Fruit fly (Drosophila melanogaster) whole organism, embryonic: ENCODE results near the gene CG16956.

Experiments
- CG10366 ChIP-seq: fragments of 200-800 bp; sonication (Bioruptor generic); IDR thresholded peaks from 2 replicates; pipeline ENCODE4 v1.3.6; 2022; ENCODE audit warnings: missing biosample characterization, missing genetic modification characterization
- CG10979 ChIP-seq: fragments of 200-800 bp; sonication (Bioruptor generic); optimal IDR thresholded peaks from 2 replicates; lab custom pipeline; 2018; ENCODE audit warnings: missing biosample characterization, mild to moderate bottlenecking, missing genetic modification characterization, moderate library complexity
- CG11723 ChIP-seq: fragments of 200-800 bp; sonication (Bioruptor generic); optimal IDR thresholded peaks from 2 replicates; lab custom pipeline; 2017; ENCODE audit warnings: missing biosample characterization, mild to moderate bottlenecking, missing genetic modification characterization
- CG12071 ChIP-seq: fragments of 200-800 bp; sonication (Bioruptor generic); optimal IDR thresholded peaks from 3 replicates; lab custom pipeline; 2018; ENCODE audit warnings: missing biosample characterization, mild to moderate bottlenecking, missing genetic modification characterization
- CG12155 ChIP-seq: fragments of 200-800 bp; sonication (Bioruptor generic); optimal IDR thresholded peaks from 3 replicates; lab custom pipeline; 2016; ENCODE audit warnings: missing biosample characterization, missing genetic modification characterization
- CG12299 ChIP-seq: fragments of 200-800 bp; sonication (Bioruptor generic); optimal IDR thresholded peaks from 2 replicates; lab custom pipeline; 2018; ENCODE audit warnings: missing biosample characterization, mild to moderate bottlenecking, missing genetic modification characterization
- CG13296 ChIP-seq: fragments of 200-800 bp; sonication (Bioruptor generic); optimal IDR thresholded peaks from 3 replicates; lab custom pipeline; 2018; ENCODE audit warnings: missing biosample characterization, mild to moderate bottlenecking, missing genetic modification characterization
- CG13775 ChIP-seq: fragments of 200-800 bp; sonication (Bioruptor generic); optimal IDR thresholded peaks from 3 replicates; lab custom pipeline; 2017; ENCODE audit warnings: missing biosample characterization, mild to moderate bottlenecking, missing genetic modification characterization
- CG18764 ChIP-seq: fragments of 200-800 bp; sonication (Bioruptor generic); optimal IDR thresholded peaks from 3 replicates; lab custom pipeline; 2016; ENCODE audit warnings: missing biosample characterization, missing genetic modification characterization
- CG2712 ChIP-seq: fragments of 200-800 bp; optimal IDR thresholded peaks from 3 replicates; lab custom pipeline; 2019; ENCODE audit warnings: missing biosample characterization, mild to moderate bottlenecking, missing genetic modification characterization, moderate library complexity
- CG31441 ChIP-seq: fragments of 200-800 bp; sonication (Bioruptor generic); IDR thresholded peaks from 2 replicates; pipeline ENCODE4 v1.3.6; 2022; ENCODE audit warnings: missing biosample characterization, missing genetic modification characterization
- CG34224 ChIP-seq: fragments of 200-800 bp; sonication (Bioruptor generic); IDR thresholded peaks from 3 replicates; pipeline ENCODE4 v1.3.6; 2022; ENCODE audit warnings: missing biosample characterization, missing genetic modification characterization; ENCODE audit not compliant: partially characterized antibody
- CG3726 ChIP-seq: fragments of 200-800 bp; sonication (Bioruptor generic); IDR thresholded peaks from 3 replicates; pipeline ENCODE4, ENCODE4 v1.3.6; 2022; ENCODE audit warnings: missing biosample characterization, missing genetic modification characterization
- CG43689 ChIP-seq: fragments of 200-800 bp; sonication (Bioruptor generic); IDR thresholded peaks from 2 replicates; pipeline ENCODE4 v1.3.6; 2022; ENCODE audit warnings: missing biosample characterization, missing genetic modification characterization
- CG4707 ChIP-seq: fragments of 200-800 bp; sonication (Bioruptor generic); optimal IDR thresholded peaks from 2 replicates; lab custom pipeline; 2018; ENCODE audit warnings: missing biosample characterization, mild to moderate bottlenecking, missing genetic modification characterization, moderate library complexity
- CG4730 ChIP-seq: fragments of 200-800 bp; sonication (Bioruptor generic); IDR thresholded peaks from 2 replicates; pipeline ENCODE4 v1.3.6; 2022; ENCODE audit warnings: missing biosample characterization, missing genetic modification characterization
- CG5245 ChIP-seq: fragments of 200-800 bp; sonication (Bioruptor generic); optimal IDR thresholded peaks from 3 replicates; lab custom pipeline; 2016; ENCODE audit warnings: missing biosample characterization, missing genetic modification characterization
- CG5953 ChIP-seq: fragments of 200-800 bp; sonication (Bioruptor generic); IDR thresholded peaks from 2 replicates; pipeline ENCODE4 v1.3.6; 2022; ENCODE audit warnings: missing biosample characterization, missing genetic modification characterization
- CG7963 ChIP-seq: fragments of 200-800 bp; sonication (Bioruptor generic); IDR thresholded peaks from 3 replicates; pipeline ENCODE4 v1.3.6; 2022; ENCODE audit warnings: missing biosample characterization, missing genetic modification characterization; ENCODE audit not compliant: partially characterized antibody
- CG8765 ChIP-seq: fragments of 200-800 bp; sonication (Bioruptor generic); IDR thresholded peaks from 2 replicates; pipeline ENCODE4 v1.3.6; 2022; ENCODE audit warnings: missing biosample characterization, missing genetic modification characterization
- CG9817 ChIP-seq: fragments of 200-800 bp; sonication (Bioruptor generic); optimal IDR thresholded peaks from 2 replicates; lab custom pipeline; 2018; ENCODE audit warnings: missing biosample characterization, mild to moderate bottlenecking, missing genetic modification characterization, moderate library complexity
- CoRest ChIP-seq: fragments of 200-800 bp; sonication (Bioruptor generic); optimal IDR thresholded peaks from 3 replicates; lab custom pipeline; 2018; ENCODE audit warnings: missing biosample characterization, mild to moderate bottlenecking, missing genetic modification characterization, moderate library complexity
- Dip3 ChIP-seq: fragments of 200-800 bp; sonication (Bioruptor generic); optimal IDR thresholded peaks from 3 replicates; lab custom pipeline; 2016; ENCODE audit warnings: missing biosample characterization, missing genetic modification characterization
- Dll ChIP-seq: fragments of 200-800 bp; sonication (Bioruptor generic); IDR thresholded peaks from 4 replicates; pipeline ENCODE4 v1.3.6; 2022; ENCODE audit warnings: missing biosample characterization, missing genetic modification characterization; ENCODE audit not compliant: partially characterized antibody
- Elba2 ChIP-seq: fragments of 200-800 bp; sonication (Bioruptor generic); optimal IDR thresholded peaks from 3 replicates; lab custom pipeline; 2016; ENCODE audit warnings: missing biosample characterization, missing genetic modification characterization
- Ets65A ChIP-seq: fragments of 200-800 bp; sonication (Bioruptor generic); peaks from one replicate; lab custom pipeline; 2016; ENCODE audit warnings: missing biosample characterization, missing genetic modification characterization
- Gsc ChIP-seq: fragments of 200-800 bp; sonication (Bioruptor generic); IDR thresholded peaks from 2 replicates; pipeline ENCODE4 v1.3.6; 2022; ENCODE audit warnings: missing biosample characterization, missing genetic modification characterization
- Hmx ChIP-seq: fragments of 200-800 bp; sonication (Bioruptor generic); optimal IDR thresholded peaks from 2 replicates; lab custom pipeline; 2016; ENCODE audit warnings: missing biosample characterization, missing genetic modification characterization
- NC2β ChIP-seq: fragments of 200-800 bp; sonication (Bioruptor generic); optimal IDR thresholded peaks from 2 replicates; lab custom pipeline; 2016; ENCODE audit warnings: missing biosample characterization, missing genetic modification characterization
- Neu2 ChIP-seq: fragments of 200-800 bp; sonication (Bioruptor generic); optimal IDR thresholded peaks from 3 replicates; lab custom pipeline; 2016; ENCODE audit warnings: missing biosample characterization, missing genetic modification characterization, borderline replicate concordance
- Spps ChIP-seq: fragments of 200-800 bp; sonication (Bioruptor generic); optimal IDR thresholded peaks from 2 replicates; lab custom pipeline; 2018; ENCODE audit warnings: missing biosample characterization, mild to moderate bottlenecking, missing genetic modification characterization
- bab2 ChIP-seq: fragments of 200-800 bp; sonication (Bioruptor generic); optimal IDR thresholded peaks from 2 replicates; lab custom pipeline; 2016; ENCODE audit warnings: missing biosample characterization, missing genetic modification characterization
- cas ChIP-seq: fragments of 200-800 bp; sonication (Bioruptor generic); IDR thresholded peaks from 2 replicates; pipeline ENCODE4 v1.3.6; 2022; ENCODE audit warnings: missing biosample characterization, missing genetic modification characterization
- danr ChIP-seq: fragments of 200-800 bp; sonication (Bioruptor generic); IDR thresholded peaks from 2 replicates; pipeline ENCODE4 v1.3.6; 2022; ENCODE audit warnings: missing biosample characterization, missing genetic modification characterization
- disco-r ChIP-seq: fragments of 200-800 bp; sonication (Bioruptor generic); optimal IDR thresholded peaks from 2 replicates; lab custom pipeline; 2016; ENCODE audit warnings: missing biosample characterization, missing genetic modification characterization
- gro ChIP-seq: fragments of 200-800 bp; sonication (Bioruptor generic); optimal IDR thresholded peaks from 2 replicates; lab custom pipeline; 2016; ENCODE audit warnings: missing biosample characterization, missing genetic modification characterization
- h ChIP-seq: fragments of >200 bp; optimal IDR thresholded peaks from 2 replicates; lab custom pipeline; 2017
- kay ChIP-seq: fragments of 200-800 bp; sonication (Bioruptor generic); optimal IDR thresholded peaks from 2 replicates; lab custom pipeline; 2016; ENCODE audit warnings: missing biosample characterization, missing genetic modification characterization
- lab ChIP-seq: fragments of 200-800 bp; sonication (Bioruptor generic); optimal IDR thresholded peaks from 3 replicates; lab custom pipeline; 2017; ENCODE audit warnings: missing biosample characterization, missing genetic modification characterization, mild to moderate bottlenecking, moderate library complexity, missing genetic modification reagents
- lov ChIP-seq, 2 experiments: fragments of 200-800 bp in 1 of 2; fragments of >200 bp in 1 of 2; sonication (Bioruptor generic) in 1 of 2; IDR thresholded peaks in 1 of 2; optimal IDR thresholded peaks in 1 of 2; 2 replicates in 1 of 2; 3 replicates in 1 of 2; pipeline versions ENCODE4 v1.3.6 to Lab custom; 2017 to 2022; ENCODE audit warnings: missing biosample characterization in 1 of 2, missing genetic modification characterization in 1 of 2
- nau ChIP-seq: fragments of 200-800 bp; sonication (Bioruptor generic); optimal IDR thresholded peaks from 3 replicates; lab custom pipeline; 2017; ENCODE audit warnings: missing biosample characterization, mild to moderate bottlenecking, missing genetic modification characterization, missing genetic modification reagents
- pb ChIP-seq: fragments of 200-800 bp; sonication (Bioruptor generic); optimal IDR thresholded peaks from 3 replicates; lab custom pipeline; 2016; ENCODE audit warnings: missing biosample characterization, missing genetic modification characterization
- rib ChIP-seq: fragments of 200-800 bp; sonication (Bioruptor generic); IDR thresholded peaks from 2 replicates; pipeline ENCODE4 v1.3.6; 2022; ENCODE audit warnings: missing biosample characterization, missing genetic modification characterization
- sens-2 ChIP-seq: fragments of 200-800 bp; sonication (Bioruptor generic); IDR thresholded peaks from 2 replicates; pipeline ENCODE4 v1.3.6; 2022; ENCODE audit warnings: missing biosample characterization, missing genetic modification characterization
- sna ChIP-seq: fragments of 200-800 bp; sonication (Bioruptor generic); IDR thresholded peaks from 2 replicates; pipeline ENCODE4 v1.3.6; 2022; ENCODE audit warnings: missing biosample characterization, missing genetic modification characterization; ENCODE audit not compliant: partially characterized antibody
- tll ChIP-seq, 2 experiments: fragments of 200-800 bp in 1 of 2; fragments of >200 bp in 1 of 2; sonication (Bioruptor generic) in 1 of 2; optimal IDR thresholded peaks; 2 replicates each; lab custom pipeline; 2017 to 2019; ENCODE audit warnings: missing biosample characterization in 2 of 2, missing genetic modification characterization in 2 of 2, mild to moderate bottlenecking in 1 of 2, moderate library complexity in 1 of 2
- ttk ChIP-seq: fragments of 200-800 bp; sonication (Bioruptor generic); IDR thresholded peaks from 2 replicates; pipeline ENCODE4 v2.1.2; 2022; ENCODE audit warnings: missing biosample characterization, missing genetic modification characterization
- zfh2 ChIP-seq: fragments of 200-800 bp; sonication (Bioruptor generic); optimal IDR thresholded peaks from 2 replicates; lab custom pipeline; 2016; ENCODE audit warnings: missing biosample characterization, missing genetic modification characterization

Gene CG16956

dm6 chr2L:13373435-13374242 lies 40.7 kb downstream of the CG16956 start, which contains the start of the genes Bdp1 and CG6565 (continued):
- peak; percentile 97 for TF ChIP-seq danr
- TF ChIP-seq Elba2: peak; percentile 92
- peak; percentile 94 for TF ChIP-seq CG11723
- TF ChIP-seq CG10979 (tag; lab: Kevin White, UChicago): peak; percentile 94
- TF ChIP-seq Ets65A (GFP tag; lab: Kevin White, UChicago): peak; percentile 100
- peak; percentile 97 for TF ChIP-seq NC2β (GFP tag; lab: Kevin White, UChicago)
- TF ChIP-seq CG12071 (GFP tag; lab: Kevin White, UChicago): peak; percentile 81
- TF ChIP-seq lab (GFP tag; lab: Kevin White, UChicago): peak; percentile 97
- TF ChIP-seq CG10366 (GFP tag; lab: Robert Waterston, UW): peak; percentile 94
- peak; percentile 89; the same call in 2 of the 3 replicates for TF ChIP-seq CG3726 (GFP tag; lab: Robert Waterston, UW)
- TF ChIP-seq Spps (tag; lab: Kevin White, UChicago): peak; percentile 92
- TF ChIP-seq h (lab: Kevin White, UChicago): no peak
- TF ChIP-seq CG5245 (GFP tag; lab: Kevin White, UChicago): peak; percentile 97
- TF ChIP-seq CG4707 (GFP tag; lab: Kevin White, UChicago): peak; percentile 46
- peak; percentile 95 for TF ChIP-seq CG13296 (GFP tag; lab: Kevin White, UChicago)
- 0 out of 4 replicates have a peak, but pooled peaks have one; percentile 29 for TF ChIP-seq Dll (GFP tag; lab: Robert Waterston, UW)
- peak; percentile 95; the same call in 1 of the 2 replicates for TF ChIP-seq CG8765 (GFP tag; lab: Robert Waterston, UW)
- TF ChIP-seq sens-2 (GFP tag; lab: Robert Waterston, UW): peak; percentile 82
- TF ChIP-seq Dip3 (GFP tag; lab: Kevin White, UChicago): peak; percentile 99
- TF ChIP-seq CG31441 (GFP tag; lab: Robert Waterston, UW): peak; percentile 98
- TF ChIP-seq CG4730 (GFP tag; lab: Robert Waterston, UW): peak; percentile 94
- peak; percentile 96 for TF ChIP-seq Neu2 (GFP tag; lab: Kevin White, UChicago)
- TF ChIP-seq CoRest (tag; lab: Kevin White, UChicago): peak; percentile 99
- TF ChIP-seq Hmx: peak; percentile 93
- TF ChIP-seq CG7963 (GFP tag; lab: Robert Waterston, UW): no peak
- peak; percentile 97 for TF ChIP-seq CG9817
- peak; percentile 97 for TF ChIP-seq pb (GFP tag; lab: Kevin White, UChicago)
- peak; percentile 91 for TF ChIP-seq ttk (GFP tag; lab: Robert Waterston, UW)
- peak; percentile 99 for TF ChIP-seq zfh2 (GFP tag; lab: Kevin White, UChicago)
- peak; percentile 79 for TF ChIP-seq CG43689 (GFP tag; lab: Robert Waterston, UW)
- TF ChIP-seq CG13775 (GFP tag; lab: Kevin White, UChicago): peak; percentile 99
- peak; percentile 76; the same call in 1 of the 2 replicates for TF ChIP-seq CG5953 (GFP tag; lab: Robert Waterston, UW)
- no peak for TF ChIP-seq sna (GFP tag; lab: Robert Waterston, UW)
- TF ChIP-seq CG18764: peak; percentile 96
- TF ChIP-seq bab2 (GFP tag; lab: Kevin White, UChicago): peak; percentile 99
- peak; percentile 92 for TF ChIP-seq CG12299 (tag; lab: Kevin White, UChicago)
- TF ChIP-seq rib (GFP tag; lab: Robert Waterston, UW): peak; percentile 96
- TF ChIP-seq disco-r (GFP tag; lab: Kevin White, UChicago): peak; percentile 98
- peak; percentile 95 for TF ChIP-seq kay (GFP tag; lab: Kevin White, UChicago)
- peak; percentile 89 for TF ChIP-seq cas (GFP tag; lab: Robert Waterston, UW)
- TF ChIP-seq CG12155 (GFP tag; lab: Kevin White, UChicago): peak; percentile 97
- TF ChIP-seq Gsc: peak; percentile 95
- peak; percentile 97 for TF ChIP-seq gro (GFP tag; lab: Kevin White, UChicago)
- peak; percentile 54 to 94 for TF ChIP-seq tll (GFP tag; optimal IDR thresholded peaks at IDR 0.05; lab: Kevin White, UChicago)
- no peak for TF ChIP-seq lov (optimal IDR thresholded peaks at IDR 0.05; lab: Kevin White, UChicago)
- TF ChIP-seq lov (GFP tag; IDR thresholded peaks at IDR 0.05; lab: Robert Waterston, UW): peak; percentile 85; the same call in 2 of the 3 replicates
- peak; percentile 96 for TF ChIP-seq CG2712
- TF ChIP-seq CG34224 (GFP tag; lab: Robert Waterston, UW): no peak
- no peak for TF ChIP-seq nau (GFP tag; lab: Kevin White, UChicago)
